Worm (Caenorhabditis elegans) whole organism, young adult: ENCODE data around the gene F40A3.3.

Experiments
- B0035.1 ChIP-seq: sonication (generic microtip); optimal IDR thresholded peaks from 2 replicates; lab custom pipeline; 2016; ENCODE audit warnings: missing genetic modification characterization, mild to moderate bottlenecking, missing compliant biosample characterization, missing genotype, missing genetic modification reagents
- F23B12.7 ChIP-seq: sonication (generic microtip); optimal IDR thresholded peaks from 2 replicates; lab custom pipeline; 2017; ENCODE audit warnings: missing genetic modification characterization, mild to moderate bottlenecking, missing compliant biosample characterization, antibody characterized with exemption, moderate library complexity; ENCODE audit not compliant: insufficient read depth
- F39B2.1 ChIP-seq: fragments of 200-800 bp; sonication (Bioruptor generic); IDR thresholded peaks from 2 replicates; pipeline ENCODE4 v1.3.6; 2022; ENCODE audit warnings: missing genetic modification reagents, missing genetic modification characterization, missing compliant biosample characterization
- F52B5.7 ChIP-seq: sonication (generic microtip); optimal IDR thresholded peaks from 2 replicates; lab custom pipeline; 2016; ENCODE audit warnings: mild to moderate bottlenecking, missing genetic modification characterization, missing compliant biosample characterization
- F57A8.1 ChIP-seq: fragments of 200-800 bp; sonication (Bioruptor generic); optimal IDR thresholded peaks from 2 replicates; lab custom pipeline; 2018; ENCODE audit warnings: mild to moderate bottlenecking, missing genetic modification characterization, moderate library complexity, missing compliant biosample characterization
- T07F8.4 ChIP-seq: sonication (generic microtip); optimal IDR thresholded peaks from 2 replicates; lab custom pipeline; 2016; ENCODE audit warnings: mild to moderate bottlenecking, missing genetic modification characterization, moderate library complexity, missing compliant biosample characterization
- Y56A3A.18 ChIP-seq: fragments of 200-800 bp; sonication (Bioruptor generic); IDR thresholded peaks from 2 replicates; pipeline ENCODE4 v1.3.6; 2022; ENCODE audit warnings: missing genetic modification reagents, missing genetic modification characterization, missing compliant biosample characterization
- aptf-3 ChIP-seq: fragments of 200-800 bp; sonication (Bioruptor generic); IDR thresholded peaks from 2 replicates; pipeline ENCODE4 v1.3.6; 2022; ENCODE audit warnings: missing genetic modification characterization, missing compliant biosample characterization
- bed-2 ChIP-seq: fragments of 200-800 bp; sonication (Bioruptor generic); IDR thresholded peaks from 2 replicates; pipeline ENCODE4 v1.3.6; 2022; ENCODE audit warnings: missing genetic modification reagents, missing genetic modification characterization, missing compliant biosample characterization
- ceh-100 ChIP-seq: fragments of 200-800 bp; sonication (Bioruptor generic); IDR thresholded peaks from 2 replicates; pipeline ENCODE4 v1.3.6; 2022; ENCODE audit warnings: missing genetic modification reagents, missing genetic modification characterization, missing compliant biosample characterization
- ceh-27 ChIP-seq: fragments of 200-800 bp; sonication (Bioruptor generic); optimal IDR thresholded peaks from 2 replicates; lab custom pipeline; 2018; ENCODE audit warnings: mild to moderate bottlenecking, missing genetic modification characterization, moderate library complexity, missing compliant biosample characterization
- ceh-79 ChIP-seq: sonication (generic microtip); optimal IDR thresholded peaks from 2 replicates; lab custom pipeline; 2017; ENCODE audit warnings: mild to moderate bottlenecking, missing genetic modification characterization, missing compliant biosample characterization
- dpff-1 ChIP-seq: sonication (generic microtip); optimal IDR thresholded peaks from 2 replicates; lab custom pipeline; 2017; ENCODE audit warnings: mild to moderate bottlenecking, missing genetic modification characterization, missing compliant biosample characterization
- dpl-1 ChIP-seq: fragments of 150-350 bp; optimal IDR thresholded peaks from 2 replicates; lab custom pipeline; 2014; ENCODE audit warnings: missing biosample characterization, missing genetic modification reagents, missing genetic modification characterization
- hmg-1.2 ChIP-seq: fragments of 200-800 bp; sonication (Bioruptor generic); IDR thresholded peaks from 2 replicates; pipeline ENCODE4 v1.3.6; 2022; ENCODE audit warnings: missing genetic modification reagents, missing genetic modification characterization, missing compliant biosample characterization
- hrde-1 ChIP-seq: sonication (generic microtip); optimal IDR thresholded peaks from 2 replicates; lab custom pipeline; 2016; ENCODE audit warnings: missing genetic modification characterization, mild to moderate bottlenecking, missing compliant biosample characterization, moderate library complexity, missing genotype, missing genetic modification reagents, borderline replicate concordance
- madf-10 ChIP-seq: sonication (generic microtip); optimal IDR thresholded peaks from 2 replicates; lab custom pipeline; 2016; ENCODE audit warnings: mild to moderate bottlenecking, missing genetic modification characterization, missing compliant biosample characterization
- madf-6 ChIP-seq: fragments of 200-800 bp; sonication (Bioruptor generic); IDR thresholded peaks from 2 replicates; pipeline ENCODE4 v1.3.6; 2022; ENCODE audit warnings: missing genetic modification reagents, missing genetic modification characterization, missing compliant biosample characterization
- mcd-1 ChIP-seq: fragments of 200-800 bp; sonication (Bioruptor generic); IDR thresholded peaks from 2 replicates; pipeline ENCODE4 v1.3.6; 2022; ENCODE audit warnings: missing genetic modification reagents, missing genetic modification characterization, missing compliant biosample characterization
- zim-3 ChIP-seq: sonication (generic microtip); optimal IDR thresholded peaks from 2 replicates; lab custom pipeline; 2017; ENCODE audit warnings: mild to moderate bottlenecking, missing genetic modification characterization, moderate library complexity, missing compliant biosample characterization
- ztf-26 ChIP-seq: sonication (generic microtip); optimal IDR thresholded peaks from 2 replicates; lab custom pipeline; 2017; ENCODE audit warnings: missing genetic modification characterization, missing compliant biosample characterization
- ztf-28 ChIP-seq: fragments of 200-800 bp; sonication (Bioruptor generic); IDR thresholded peaks from 2 replicates; pipeline ENCODE4 v1.3.6; 2022; ENCODE audit warnings: missing genetic modification reagents, missing genetic modification characterization, missing compliant biosample characterization

F40A3.3 gene

DNA sequence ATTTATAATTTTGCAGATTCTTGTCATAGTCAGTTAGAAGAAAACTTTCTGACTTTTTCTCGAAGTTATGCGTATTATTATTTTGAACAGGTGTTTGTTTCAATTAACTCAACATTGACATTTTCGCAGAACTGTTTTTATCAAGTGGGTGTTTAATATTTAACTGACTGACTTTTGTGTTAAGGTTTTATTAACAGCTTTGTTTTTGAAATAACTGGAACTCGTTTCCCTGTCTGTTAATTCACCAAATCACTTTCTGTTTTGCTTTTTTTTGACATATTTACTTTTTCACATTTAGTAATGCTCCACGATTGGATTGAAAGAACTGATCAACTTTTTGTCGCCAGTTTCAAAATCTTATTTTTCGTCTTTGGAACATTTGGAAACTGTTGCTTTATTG lies 48.2 kb downstream of the F40A3.3 start, which contains the start of gene srsx-7:
TSS of gene srsx-7 (plus strand) at position 301 of the 400 bp plus-strand sequence.
- TF ChIP-seq aptf-3 (GFP tag; lab: Robert Waterston, UW) (no peak), madf-6 (GFP tag; lab: Robert Waterston, UW) (no peak), madf-10 (no peak), hmg-1.2 (GFP tag; lab: Robert Waterston, UW) (no peak), ztf-28 (GFP tag; lab: Robert Waterston, UW) (no peak), dpff-1 (tag; lab: Kevin White, UChicago) (no peak), hrde-1 (tag; lab: Kevin White, UChicago) (no peak), ztf-26 (tag; lab: Kevin White, UChicago) (no peak), zim-3 (tag; lab: Kevin White, UChicago) (no peak), mcd-1 (GFP tag; lab: Robert Waterston, UW) (no peak), B0035.1 (tag; lab: Kevin White, UChicago) (no peak), Y56A3A.18 (GFP tag; lab: Robert Waterston, UW) (no peak), ceh-27 (GFP tag; lab: Kevin White, UChicago) (no peak), F57A8.1 (GFP tag; lab: Kevin White, UChicago) (no peak), ceh-79 (no peak), T07F8.4 (no peak), ceh-100 (no peak), dpl-1 (GFP tag; lab: Kevin White, UChicago) (no peak)
- TF ChIP-seq, all 124 proteins: peak for 0

DNA sequence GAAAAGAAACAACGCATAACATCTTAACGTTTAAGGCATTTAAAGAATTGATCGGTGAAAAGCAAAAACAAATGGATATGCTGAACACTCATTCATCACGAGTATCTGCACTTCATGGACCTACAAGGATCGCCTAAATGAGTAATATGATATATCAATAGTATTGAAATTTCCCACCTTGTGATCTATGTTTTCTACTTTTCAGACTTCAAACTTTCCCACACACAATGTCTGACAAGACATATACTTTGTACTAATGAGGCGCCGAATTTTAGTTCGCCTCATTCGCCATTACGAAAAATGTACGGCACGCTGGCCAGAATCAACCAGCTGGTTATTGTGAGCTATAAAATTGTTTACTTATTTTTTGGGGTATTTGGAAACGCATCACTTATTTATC lies 49.5 kb downstream of the F40A3.3 start, which contains the start of gene srsx-6:
TSS of gene srsx-6 (plus strand) at position 301 of the 400 bp plus-strand sequence.
- no peak for TF ChIP-seq F23B12.7 (tag; lab: Kevin White, UChicago)
- no peak for TF ChIP-seq F39B2.1
- TF ChIP-seq F52B5.7 (tag; lab: Kevin White, UChicago) = no peak
- TF ChIP-seq bed-2 (GFP tag; lab: Robert Waterston, UW) = no peak
